Worm (Caenorhabditis elegans) whole organism, young adult: Measurements from ENCODE around the gene C05D11.13.

ENCODE experiments used
- F37B4.10 ChIP-seq: fragments of 200-800 bp; sonication (Bioruptor generic); IDR thresholded peaks from 2 replicates; pipeline ENCODE4 v1.3.6; 2022; ENCODE audit warnings: missing genetic modification characterization, missing compliant biosample characterization
- K11D2.4 ChIP-seq: fragments of 200-800 bp; sonication (Bioruptor generic); IDR thresholded peaks from 2 replicates; pipeline ENCODE4 v1.3.6; 2022; ENCODE audit warnings: missing genetic modification reagents, missing genetic modification characterization, missing compliant biosample characterization
- ama-1 ChIP-seq, 3 experiments: fragments of 150-350 bp in 1 of 3; sonication (generic microtip) in 2 of 3; optimal IDR thresholded peaks; 2 replicates each; lab custom pipeline; 2014 to 2018; ENCODE audit warnings: missing biosample characterization in 2 of 3, missing genetic modification characterization in 2 of 3, missing genetic modification reagents in 2 of 3
- egl-44 ChIP-seq: fragments of 200-800 bp; sonication (Bioruptor generic); IDR thresholded peaks from 2 replicates; pipeline ENCODE4 v1.3.6; 2022; ENCODE audit warnings: missing genetic modification reagents, missing genetic modification characterization, missing compliant biosample characterization
- hlh-12 ChIP-seq: sonication (generic microtip); optimal IDR thresholded peaks from 2 replicates; lab custom pipeline; 2016; ENCODE audit warnings: missing genetic modification characterization, missing compliant biosample characterization
- nhr-80 ChIP-seq: sonication (generic microtip); optimal IDR thresholded peaks from 2 replicates; lab custom pipeline; 2016; ENCODE audit warnings: missing genetic modification characterization, missing compliant biosample characterization
- unc-62 ChIP-seq: fragments of 150-350 bp; optimal IDR thresholded peaks from 2 replicates; lab custom pipeline; 2014; ENCODE audit warnings: missing biosample characterization, missing genetic modification reagents, missing genetic modification characterization

ce11 chrIII:6415306-6415973 lies 28.9 kb downstream of the C05D11.13 start, which contains the start of gene nas-4:
- TF ChIP-seq ama-1 (optimal IDR thresholded peaks at IDR 0.05; lab: Kevin White, UChicago) (no peak), ama-1 (GFP tag; optimal IDR thresholded peaks at IDR 0.05; lab: Kevin White, UChicago) (no peak), hlh-12 (no peak), unc-62 (no peak), K11D2.4 (GFP tag; lab: Robert Waterston, UW) (no peak; the same call in 1 of the 2 replicates), egl-44 (GFP tag; lab: Robert Waterston, UW) (0 out of 2 replicates have a peak, but pooled peaks have one; percentile 18), nhr-80 (no peak), F37B4.10 (no peak)
